Worm (Caenorhabditis elegans): ENCODE data around the gene K10D11.4.

K10D11.4 gene

DNA sequence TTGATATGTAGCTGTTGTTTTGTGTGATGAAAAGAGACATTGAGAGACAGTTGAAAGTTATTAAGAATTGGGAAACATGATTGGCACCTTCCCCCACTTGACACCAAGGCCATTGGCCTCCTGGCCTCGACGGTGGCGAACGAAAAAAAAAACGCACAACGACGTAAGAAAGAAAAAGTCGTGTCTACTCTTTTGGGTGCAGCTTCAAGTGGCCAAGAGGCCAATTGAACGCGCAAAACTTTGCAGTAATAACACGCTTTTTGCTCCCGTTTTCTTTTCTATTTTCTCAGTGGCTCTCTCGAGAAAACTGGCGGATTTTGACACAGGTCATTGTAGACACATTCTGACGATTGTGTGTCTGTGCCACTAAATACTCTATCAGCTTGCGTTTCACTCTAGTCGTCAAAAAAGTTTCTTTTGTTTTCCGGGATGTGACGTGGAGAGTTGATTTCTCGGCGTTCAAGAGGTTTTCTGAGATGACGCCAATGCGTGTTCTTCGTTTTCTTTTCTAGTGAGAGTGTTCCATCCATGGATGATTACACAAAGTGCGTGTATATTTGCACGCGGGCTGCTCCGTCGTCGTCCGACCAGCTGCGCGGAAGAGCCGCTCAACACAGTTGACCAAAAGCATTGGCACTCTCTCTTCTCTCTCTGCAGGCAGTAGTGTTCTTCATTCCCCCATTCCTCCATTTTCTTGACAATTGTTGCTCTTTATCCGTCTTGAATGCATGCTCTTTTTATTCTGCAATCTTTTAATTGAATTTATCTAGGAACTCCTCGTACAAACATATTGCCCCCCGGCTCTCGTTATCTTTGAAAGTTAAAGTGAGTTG, 36.4 kb upstream of the K10D11.4 start:
- no peak for TF ChIP-seq F57A8.1 (GFP tag; optimal IDR thresholded peaks at IDR 0.05)
- no peak for TF ChIP-seq repo-1 (tag; optimal IDR thresholded peaks at IDR 0.05)
- no peak for TF ChIP-seq xnd-1 (tag; optimal IDR thresholded peaks at IDR 0.05)
- TF ChIP-seq ceh-58 (GFP tag; IDR thresholded peaks at IDR 0.05) = no peak
- no peak for TF ChIP-seq egl-44 (GFP tag; IDR thresholded peaks at IDR 0.05)
- TF ChIP-seq zfh-2 (GFP tag; conservative IDR thresholded peaks at IDR 0.05) = peak; percentile 38; the same call in 1 of the 2 replicates
- TF ChIP-seq tlf-1 (GFP tag; optimal IDR thresholded peaks at IDR 0.05) = no peak
- TF ChIP-seq bed-1 (GFP tag; IDR thresholded peaks at IDR 0.05) = no peak
- TF ChIP-seq mes-4 (tag; optimal IDR thresholded peaks at IDR 0.05) = no peak
- TF ChIP-seq madf-6 (GFP tag; IDR thresholded peaks at IDR 0.05) = 0 out of 2 replicates have a peak, but pooled peaks have one; percentile 9
- no peak for TF ChIP-seq bed-2 (GFP tag; IDR thresholded peaks at IDR 0.05)
- peak; percentile 2 for TF ChIP-seq ztf-18 (tag; optimal IDR thresholded peaks at IDR 0.05)
- TF ChIP-seq pha-4 (tag; optimal IDR thresholded peaks at IDR 0.05) = no peak
- no peak for TF ChIP-seq sea-2 (GFP tag; IDR thresholded peaks at IDR 0.05)
- no peak for TF ChIP-seq hsf-1 (GFP tag; IDR thresholded peaks at IDR 0.05)
- TF ChIP-seq atf-7 (tag; optimal IDR thresholded peaks at IDR 0.05) = no peak
- TF ChIP-seq mcd-1 (GFP tag; IDR thresholded peaks at IDR 0.05) = no peak
- no peak for TF ChIP-seq lir-1 (GFP tag; conservative IDR thresholded peaks at IDR 0.05)
- TF ChIP-seq sdz-38 (tag; optimal IDR thresholded peaks at IDR 0.05) = no peak
- no peak for TF ChIP-seq aptf-2 (GFP tag; conservative IDR thresholded peaks at IDR 0.05)
- no peak for TF ChIP-seq die-1 (tag; optimal IDR thresholded peaks at IDR 0.05)
- no peak for TF ChIP-seq snpc-4 (GFP tag; optimal IDR thresholded peaks at IDR 0.05)
- no peak for TF ChIP-seq snpc-4 (tag; optimal IDR thresholded peaks at IDR 0.05)
- TF ChIP-seq egrh-3 (GFP tag; IDR thresholded peaks at IDR 0.05) = no peak
- no peak for TF ChIP-seq B0035.1 (tag; optimal IDR thresholded peaks at IDR 0.05)
- TF ChIP-seq nfya-1 (tag; optimal IDR thresholded peaks at IDR 0.05; ENCODE audit: borderline replicate concordance, insufficient read depth) = no peak
- 0 out of 2 replicates have a peak, but pooled peaks have one; percentile 20 for TF ChIP-seq Y53G8AR.9 (GFP tag; conservative IDR thresholded peaks at IDR 0.05)

DNA sequence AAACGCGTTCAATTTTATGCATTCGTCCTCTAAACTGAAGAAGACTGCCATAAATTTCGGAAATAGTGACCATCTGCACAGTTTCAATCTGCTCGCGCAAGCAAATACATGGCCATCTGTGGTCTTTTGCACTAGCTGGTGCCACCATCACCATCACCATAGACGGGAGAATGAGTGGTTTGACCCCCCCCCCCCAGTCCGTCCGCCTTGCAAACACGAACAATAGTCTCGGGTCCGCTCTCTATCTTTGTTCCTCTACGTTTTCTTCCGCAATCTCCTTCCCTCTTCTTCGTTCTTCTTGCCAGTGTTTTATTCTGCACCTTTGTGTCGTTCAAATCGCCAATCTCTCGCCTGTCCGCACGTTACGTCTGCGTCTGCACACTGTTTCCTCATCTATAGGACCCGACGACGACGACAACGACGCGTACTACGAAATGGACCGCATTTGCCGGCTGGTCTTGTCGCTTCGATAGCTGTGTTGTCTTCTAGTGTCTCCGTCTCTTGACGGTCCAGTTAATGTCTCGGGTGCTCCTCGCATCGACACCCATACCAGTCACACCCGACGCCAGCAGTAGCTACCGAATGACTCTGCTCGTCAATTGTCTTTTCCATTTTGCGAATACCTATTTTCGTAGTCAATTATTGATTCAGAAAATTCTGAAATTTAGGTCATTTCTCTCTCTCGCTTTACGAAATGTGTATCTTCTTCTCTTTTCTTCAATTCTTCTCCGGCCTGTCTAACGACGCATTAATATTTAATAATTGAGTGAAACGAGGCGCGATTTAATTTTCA, 35.6 kb upstream of the K10D11.4 start:
- TF ChIP-seq somi-1 (GFP tag; optimal IDR thresholded peaks at IDR 0.05) (no peak), zfh-2 (GFP tag; conservative IDR thresholded peaks at IDR 0.05) (peak; percentile 65), F33H1.4 (GFP tag; IDR thresholded peaks at IDR 0.05) (no peak), hlh-12 (tag; optimal IDR thresholded peaks at IDR 0.05) (no peak), F23B12.7 (tag; optimal IDR thresholded peaks at IDR 0.05; ENCODE audit: insufficient read depth) (no peak), unc-130 (GFP tag; optimal IDR thresholded peaks at IDR 0.05) (no peak), fkh-3 (tag; optimal IDR thresholded peaks at IDR 0.05) (no peak), cebp-2 (GFP tag; IDR thresholded peaks at IDR 0.05) (0 out of 2 replicates have a peak, but pooled peaks have one; percentile 59), lsy-27 (tag; optimal IDR thresholded peaks at IDR 0.05; ENCODE audit: borderline replicate concordance, insufficient read depth) (no peak), F22D6.2 (tag; optimal IDR thresholded peaks at IDR 0.05) (no peak), F49E8.2 (tag; optimal IDR thresholded peaks at IDR 0.05; ENCODE audit: insufficient read depth) (no peak), ceh-58 (GFP tag; IDR thresholded peaks at IDR 0.05) (no peak), madf-6 (GFP tag; IDR thresholded peaks at IDR 0.05) (no peak), bed-1 (GFP tag; IDR thresholded peaks at IDR 0.05) (no peak), K11D2.4 (GFP tag; IDR thresholded peaks at IDR 0.05) (no peak), chd-7 (tag; optimal IDR thresholded peaks at IDR 0.05) (no peak), B0336.3 (GFP tag; IDR thresholded peaks at IDR 0.05) (peak; percentile 36; the same call in 1 of the 2 replicates), snpc-4 (GFP tag; optimal IDR thresholded peaks at IDR 0.05) (no peak), snpc-4 (tag; optimal IDR thresholded peaks at IDR 0.05) (no peak), hmg-1.2 (GFP tag; IDR thresholded peaks at IDR 0.05) (no peak; the same call in 1 of the 2 replicates), ceh-91 (GFP tag; IDR thresholded peaks at IDR 0.05) (no peak), pha-4 (tag; optimal IDR thresholded peaks at IDR 0.05) (no peak), C17E4.6 (GFP tag; IDR thresholded peaks at IDR 0.05) (no peak), tbx-9 (tag; optimal IDR thresholded peaks at IDR 0.05; ENCODE audit: borderline replicate concordance) (no peak)

All from whole organism, young adult.